Worm (Caenorhabditis elegans): Measurements from ENCODE around the gene sgt-1.

- TF ChIP-seq tab-1 (GFP tag; IDR thresholded peaks at IDR 0.05): no peak
- no peak for TF ChIP-seq ztf-23 (GFP tag; IDR thresholded peaks at IDR 0.05)
- no peak for TF ChIP-seq klf-2 (GFP tag; conservative IDR thresholded peaks at IDR 0.05)
- no peak for TF ChIP-seq med-1 (GFP tag; optimal IDR thresholded peaks at IDR 0.05; ENCODE audit: insufficient read depth)
These were observed 48.1 kb downstream of the sgt-1 start for ce11 chrII:4855489-4855888.

Data from whole organism, midembryonic.